Fruit fly (Drosophila melanogaster) whole organism, embryonic: ENCODE results near the gene CG7156.

Experiments
- Atf-2 ChIP-seq: fragments of 200-800 bp; sonication (Bioruptor generic); optimal IDR thresholded peaks from 2 replicates; lab custom pipeline; 2016; ENCODE audit warnings: missing biosample characterization, missing genetic modification characterization
- CG1024 ChIP-seq: fragments of 200-800 bp; sonication (Bioruptor generic); IDR thresholded peaks from 2 replicates; pipeline ENCODE4 v1.3.6; 2022; ENCODE audit warnings: missing biosample characterization, missing genetic modification characterization
- CG11695 ChIP-seq: fragments of 200-800 bp; sonication (Bioruptor generic); IDR thresholded peaks from 3 replicates; pipeline ENCODE4 v1.3.6; 2022; ENCODE audit warnings: missing biosample characterization, missing genetic modification characterization
- CG1233 ChIP-seq: fragments of 200-800 bp; sonication (Bioruptor generic); optimal IDR thresholded peaks from 4 replicates; lab custom pipeline; 2018; ENCODE audit warnings: missing biosample characterization, mild to moderate bottlenecking, missing genetic modification characterization
- CG14441 ChIP-seq: fragments of 200-800 bp; sonication (Bioruptor generic); IDR thresholded peaks from 2 replicates; pipeline ENCODE4 v1.3.6; 2022; ENCODE audit warnings: missing biosample characterization, missing genetic modification characterization
- CG15011 ChIP-seq: fragments of 200-800 bp; sonication (Bioruptor generic); optimal IDR thresholded peaks from 3 replicates; lab custom pipeline; 2018; ENCODE audit warnings: missing biosample characterization, mild to moderate bottlenecking, missing genetic modification characterization
- CG18262 ChIP-seq: fragments of 200-800 bp; optimal IDR thresholded peaks from 3 replicates; lab custom pipeline; 2019; ENCODE audit warnings: missing biosample characterization, mild to moderate bottlenecking, missing genetic modification characterization, moderate library complexity
- CG1832 ChIP-seq: fragments of 200-800 bp; sonication (Bioruptor generic); optimal IDR thresholded peaks from 2 replicates; lab custom pipeline; 2017; ENCODE audit warnings: missing biosample characterization, mild to moderate bottlenecking, missing genetic modification characterization, inconsistent platforms
- CG2199 ChIP-seq: fragments of 200-800 bp; sonication (Bioruptor generic); IDR thresholded peaks from 3 replicates; pipeline ENCODE4 v1.3.6; 2022; ENCODE audit warnings: missing biosample characterization, missing genetic modification characterization
- CG31441 ChIP-seq: fragments of 200-800 bp; sonication (Bioruptor generic); IDR thresholded peaks from 2 replicates; pipeline ENCODE4 v1.3.6; 2022; ENCODE audit warnings: missing biosample characterization, missing genetic modification characterization
- CG4707 ChIP-seq: fragments of 200-800 bp; sonication (Bioruptor generic); optimal IDR thresholded peaks from 2 replicates; lab custom pipeline; 2018; ENCODE audit warnings: missing biosample characterization, mild to moderate bottlenecking, missing genetic modification characterization, moderate library complexity
- CG6683 ChIP-seq: fragments of 200-800 bp; sonication (Bioruptor generic); optimal IDR thresholded peaks from 2 replicates; lab custom pipeline; 2017; ENCODE audit warnings: missing biosample characterization, mild to moderate bottlenecking, missing genetic modification characterization, missing genetic modification reagents
- CG7963 ChIP-seq: fragments of 200-800 bp; sonication (Bioruptor generic); IDR thresholded peaks from 3 replicates; pipeline ENCODE4 v1.3.6; 2022; ENCODE audit warnings: missing biosample characterization, missing genetic modification characterization; ENCODE audit not compliant: partially characterized antibody
- CG9609 ChIP-seq: fragments of 200-800 bp; sonication (Bioruptor generic); optimal IDR thresholded peaks from 3 replicates; lab custom pipeline; 2016; ENCODE audit warnings: missing biosample characterization, missing genetic modification characterization
- Dp ChIP-seq: fragments of 200-800 bp; sonication (Bioruptor generic); optimal IDR thresholded peaks from 2 replicates; lab custom pipeline; 2018; ENCODE audit warnings: missing biosample characterization, mild to moderate bottlenecking, missing genetic modification characterization, moderate library complexity
- Dref ChIP-seq: fragments of 200-800 bp; sonication (Bioruptor generic); IDR thresholded peaks from 2 replicates; pipeline ENCODE4 v1.3.6; 2022; ENCODE audit warnings: missing biosample characterization, missing genetic modification characterization
- ERR ChIP-seq: fragments of 200-800 bp; sonication (Bioruptor generic); optimal IDR thresholded peaks from 2 replicates; lab custom pipeline; 2016; ENCODE audit warnings: missing biosample characterization, missing genetic modification characterization
- Fer1 ChIP-seq: fragments of 200-800 bp; sonication (Bioruptor generic); optimal IDR thresholded peaks from 2 replicates; lab custom pipeline; 2017; ENCODE audit warnings: missing biosample characterization, mild to moderate bottlenecking, missing genetic modification characterization
- HLH4C ChIP-seq: fragments of 200-800 bp; sonication (Bioruptor generic); IDR thresholded peaks from 3 replicates; pipeline ENCODE4 v1.3.6; 2022; ENCODE audit warnings: missing biosample characterization, missing genetic modification characterization; ENCODE audit not compliant: partially characterized antibody
- Hmr ChIP-seq: fragments of 200-800 bp; sonication (Bioruptor generic); optimal IDR thresholded peaks from 3 replicates; lab custom pipeline; 2017; ENCODE audit warnings: mild to moderate bottlenecking, missing biosample characterization, missing genetic modification reagents, missing genetic modification characterization
- Hr78 ChIP-seq, 2 experiments: fragments of 200-800 bp in 1 of 2; fragments of >200 bp in 1 of 2; sonication (Bioruptor generic) in 1 of 2; optimal IDR thresholded peaks; 2 replicates each; lab custom pipeline; 2017 to 2019; ENCODE audit warnings: missing biosample characterization in 2 of 2, missing genetic modification characterization in 2 of 2, mild to moderate bottlenecking in 1 of 2, moderate library complexity in 1 of 2
- Hsf ChIP-seq: fragments of 200-800 bp; sonication (Bioruptor generic); optimal IDR thresholded peaks from 3 replicates; lab custom pipeline; 2016; ENCODE audit warnings: missing biosample characterization, missing genetic modification characterization
- Mad ChIP-seq: fragments of 200-800 bp; sonication (Bioruptor generic); optimal IDR thresholded peaks from 2 replicates; lab custom pipeline; 2016; ENCODE audit warnings: missing biosample characterization, missing genetic modification characterization
- Med ChIP-seq: fragments of 200-800 bp; sonication (Bioruptor generic); peaks from one replicate; lab custom pipeline; 2016; ENCODE audit warnings: missing biosample characterization, missing genetic modification characterization, mild to moderate bottlenecking, inconsistent platforms, moderate library complexity
- NC2α ChIP-seq: fragments of 200-800 bp; sonication (Bioruptor generic); optimal IDR thresholded peaks from 2 replicates; lab custom pipeline; 2016; ENCODE audit warnings: missing biosample characterization, missing genetic modification characterization
- NFAT ChIP-seq: fragments of 200-800 bp; sonication (Bioruptor generic); IDR thresholded peaks from 2 replicates; pipeline ENCODE4 v1.3.6; 2022; ENCODE audit warnings: missing biosample characterization, missing genetic modification characterization
- Pdp1 ChIP-seq, 2 experiments: fragments of 200-800 bp; sonication (Bioruptor generic); optimal IDR thresholded peaks; 3 replicates each; lab custom pipeline; 2016; ENCODE audit warnings: missing biosample characterization in 2 of 2, missing genetic modification characterization in 2 of 2, mild to moderate bottlenecking in 1 of 2, moderate library complexity in 1 of 2
- Ptx1 ChIP-seq: fragments of 200-800 bp; sonication (Bioruptor generic); IDR thresholded peaks from 2 replicates; pipeline ENCODE4 v1.3.6; 2022; ENCODE audit warnings: missing biosample characterization, missing genetic modification characterization
- Six4 ChIP-seq: fragments of 200-800 bp; sonication (Bioruptor generic); optimal IDR thresholded peaks from 2 replicates; lab custom pipeline; 2016; ENCODE audit warnings: missing biosample characterization, missing genetic modification characterization
- Sox100B ChIP-seq: fragments of 200-800 bp; sonication (Bioruptor generic); optimal IDR thresholded peaks from 3 replicates; lab custom pipeline; 2018; ENCODE audit warnings: missing biosample characterization, mild to moderate bottlenecking, missing genetic modification characterization
- Sox102F ChIP-seq: fragments of 200-800 bp; sonication (Bioruptor generic); optimal IDR thresholded peaks from 2 replicates; lab custom pipeline; 2018; ENCODE audit warnings: missing biosample characterization, mild to moderate bottlenecking, missing genetic modification characterization, moderate library complexity
- Spps ChIP-seq: fragments of 200-800 bp; sonication (Bioruptor generic); optimal IDR thresholded peaks from 2 replicates; lab custom pipeline; 2018; ENCODE audit warnings: missing biosample characterization, mild to moderate bottlenecking, missing genetic modification characterization
- Tbp ChIP-seq: fragments of >200 bp; optimal IDR thresholded peaks from 2 replicates; lab custom pipeline; 2018; ENCODE audit warnings: missing biosample characterization, missing genetic modification characterization
- YL-1 ChIP-seq: fragments of 200-800 bp; sonication (Bioruptor generic); optimal IDR thresholded peaks from 3 replicates; lab custom pipeline; 2017; ENCODE audit warnings: missing biosample characterization, mild to moderate bottlenecking, missing genetic modification characterization
- ara ChIP-seq: fragments of 200-800 bp; sonication (Bioruptor generic); IDR thresholded peaks from 2 replicates; pipeline ENCODE4 v1.3.6; 2022; ENCODE audit warnings: missing biosample characterization, missing genetic modification characterization
- ash1 ChIP-seq: fragments of 200-800 bp; sonication (Bioruptor generic); optimal IDR thresholded peaks from 2 replicates; lab custom pipeline; 2018; ENCODE audit warnings: missing biosample characterization, mild to moderate bottlenecking, missing genetic modification characterization
- bigmax ChIP-seq: fragments of 200-800 bp; sonication (Bioruptor generic); optimal IDR thresholded peaks from 2 replicates; lab custom pipeline; 2018; ENCODE audit warnings: missing biosample characterization, mild to moderate bottlenecking, missing genetic modification characterization
- chinmo ChIP-seq: fragments of 200-800 bp; sonication (Bioruptor generic); IDR thresholded peaks from 4 replicates; pipeline ENCODE4 v1.3.6; 2022; ENCODE audit warnings: missing biosample characterization, missing genetic modification characterization; ENCODE audit not compliant: partially characterized antibody
- ci ChIP-seq: fragments of 200-800 bp; sonication (Bioruptor generic); IDR thresholded peaks from 3 replicates; pipeline ENCODE4 v1.3.6; 2022; ENCODE audit warnings: missing biosample characterization, missing genetic modification characterization
- crol ChIP-seq: fragments of 200-800 bp; sonication (Bioruptor generic); IDR thresholded peaks from 2 replicates; pipeline ENCODE4 v1.3.6; 2022; ENCODE audit warnings: missing biosample characterization, missing genetic modification characterization
- dimm ChIP-seq: fragments of 200-800 bp; sonication (Bioruptor generic); IDR thresholded peaks from 2 replicates; pipeline ENCODE4 v1.3.6; 2022; ENCODE audit warnings: missing biosample characterization, missing genetic modification characterization
- eyg ChIP-seq: fragments of 200-800 bp; sonication (Bioruptor generic); optimal IDR thresholded peaks from 3 replicates; lab custom pipeline; 2016; ENCODE audit warnings: missing biosample characterization, missing genetic modification characterization
- fu2 ChIP-seq: fragments of 200-800 bp; sonication (Bioruptor generic); optimal IDR thresholded peaks from 2 replicates; lab custom pipeline; 2016; ENCODE audit warnings: missing biosample characterization, missing genetic modification characterization
- gcm ChIP-seq: fragments of 200-800 bp; sonication (Bioruptor generic); optimal IDR thresholded peaks from 2 replicates; lab custom pipeline; 2019; ENCODE audit warnings: missing biosample characterization, mild to moderate bottlenecking, missing genetic modification characterization, moderate library complexity
- jing ChIP-seq: fragments of 200-800 bp; sonication (Bioruptor generic); optimal IDR thresholded peaks from 2 replicates; lab custom pipeline; 2018; ENCODE audit warnings: missing biosample characterization, mild to moderate bottlenecking, missing genetic modification characterization
- mirr ChIP-seq: fragments of 200-800 bp; sonication (Bioruptor generic); optimal IDR thresholded peaks from 3 replicates; lab custom pipeline; 2018; ENCODE audit warnings: missing biosample characterization, mild to moderate bottlenecking, missing genetic modification characterization
- mld ChIP-seq: fragments of 200-800 bp; sonication (Bioruptor generic); IDR thresholded peaks from 3 replicates; pipeline ENCODE4 v1.3.6; 2022; ENCODE audit warnings: missing biosample characterization, missing genetic modification characterization; ENCODE audit not compliant: partially characterized antibody
- pzg ChIP-seq: fragments of 200-800 bp; sonication (Bioruptor generic); optimal IDR thresholded peaks from 3 replicates; lab custom pipeline; 2018; ENCODE audit warnings: missing biosample characterization, mild to moderate bottlenecking, missing genetic modification characterization, moderate library complexity
- sens ChIP-seq: fragments of 200-800 bp; sonication (Bioruptor generic); peaks from one replicate; lab custom pipeline; 2016; ENCODE audit warnings: missing biosample characterization, missing genetic modification characterization
- trem ChIP-seq: fragments of 200-800 bp; optimal IDR thresholded peaks from 3 replicates; lab custom pipeline; 2019; ENCODE audit warnings: missing biosample characterization, mild to moderate bottlenecking, missing genetic modification characterization, moderate library complexity

Gene CG7156

dm6 chr3R:18226809-18227157 is 15.2 kb downstream of the CG7156 start:
- TF ChIP-seq Tbp (GFP tag; lab: Kevin White, UChicago), result no peak
- no peak for TF ChIP-seq Hsf (GFP tag; lab: Kevin White, UChicago)
- no peak for TF ChIP-seq Sox102F (GFP tag; lab: Kevin White, UChicago)
- TF ChIP-seq crol (GFP tag; lab: Robert Waterston, UW), result peak; percentile 86
- TF ChIP-seq ara, result 0 out of 2 replicates have a peak, but pooled peaks have one; percentile 25
- TF ChIP-seq fu2 (GFP tag; lab: Kevin White, UChicago), result peak; percentile 20
- no peak for TF ChIP-seq CG6683 (GFP tag; lab: Kevin White, UChicago)
- peak; percentile 44 for TF ChIP-seq gcm (GFP tag; lab: Kevin White, UChicago)
- TF ChIP-seq Pdp1 (GFP tag; optimal IDR thresholded peaks at IDR 0.05; lab: Kevin White, UChicago), result peak in 1 of 2 experiments; percentile 24
- no peak for TF ChIP-seq CG1024 (GFP tag; lab: Robert Waterston, UW)
- 0 out of 3 replicates have a peak, but pooled peaks have one; percentile 44 for TF ChIP-seq ci (GFP tag; lab: Robert Waterston, UW)
- no peak for TF ChIP-seq Sox100B (GFP tag; lab: Kevin White, UChicago)
- no peak for TF ChIP-seq NC2α (GFP tag; lab: Kevin White, UChicago)
- peak; percentile 75 for TF ChIP-seq NFAT (GFP tag; lab: Robert Waterston, UW)
- TF ChIP-seq Fer1 (GFP tag; lab: Kevin White, UChicago), result no peak
- no peak for TF ChIP-seq Ptx1 (GFP tag; lab: Robert Waterston, UW)
- 0 out of 2 replicates have a peak, but pooled peaks have one; percentile 13 for TF ChIP-seq CG14441 (GFP tag; lab: Robert Waterston, UW)
- no peak for TF ChIP-seq Med (GFP tag; lab: Kevin White, UChicago)
- peak; percentile 94 for TF ChIP-seq bigmax (GFP tag; lab: Kevin White, UChicago)
- TF ChIP-seq mirr (GFP tag; lab: Kevin White, UChicago), result no peak
- no peak for TF ChIP-seq jing (GFP tag; lab: Kevin White, UChicago)
- TF ChIP-seq mld (GFP tag; lab: Robert Waterston, UW), result no peak
- TF ChIP-seq Dp (GFP tag; lab: Kevin White, UChicago), result no peak
- peak; percentile 92 for TF ChIP-seq ERR (GFP tag; lab: Kevin White, UChicago)
- no peak for TF ChIP-seq trem (tag; lab: Kevin White, UChicago)
- peak; percentile 18; the same call in 1 of the 2 replicates for TF ChIP-seq Dref
- no peak for TF ChIP-seq Hr78 (GFP tag; optimal IDR thresholded peaks at IDR 0.05; lab: Kevin White, UChicago)
- no peak for TF ChIP-seq eyg (GFP tag; lab: Kevin White, UChicago)
- no peak for TF ChIP-seq CG15011
- TF ChIP-seq CG18262 (tag; lab: Kevin White, UChicago), result no peak
- no peak for TF ChIP-seq pzg
- 0 out of 3 replicates have a peak, but pooled peaks have one; percentile 39 for TF ChIP-seq CG11695 (GFP tag; lab: Robert Waterston, UW)
- no peak for TF ChIP-seq Mad
- TF ChIP-seq CG2199, result no peak
- TF ChIP-seq HLH4C (GFP tag; lab: Robert Waterston, UW), result 0 out of 3 replicates have a peak, but pooled peaks have one; percentile 20
- TF ChIP-seq CG31441, result no peak
- TF ChIP-seq CG4707, result no peak

- TF ChIP-seq dimm (GFP tag; lab: Robert Waterston, UW) (no peak), Six4 (no peak), CG1233 (no peak), Spps (no peak), ash1 (no peak), CG9609 (GFP tag; lab: Kevin White, UChicago) (no peak), YL-1 (GFP tag; lab: Kevin White, UChicago) (peak; percentile 0), CG31441 (no peak), chinmo (peak; percentile 73; the same call in 3 of the 4 replicates), CG1832 (GFP tag; lab: Kevin White, UChicago) (no peak), sens (GFP tag; lab: Kevin White, UChicago) (peak; percentile 71), Hmr (peak; percentile 14), CG7963 (GFP tag; lab: Robert Waterston, UW) (peak; percentile 90), Atf-2 (GFP tag; lab: Kevin White, UChicago) (no peak), NC2α (GFP tag; lab: Kevin White, UChicago) (no peak)
These were observed 15.7 kb downstream of the CG7156 start, which contains the start of the genes CG7168 and Mdh2 for dm6 chr3R:18226043-18226808. Gene CG7168 (minus strand): TSS chr3R:18226082. Gene Mdh2 (plus strand): TSS chr3R:18226396.
